Fruit fly (Drosophila melanogaster): Measurements from ENCODE around the gene Octbeta1R.

Octbeta1R gene

dm6 chr3R:22542773-22543411 lies 45.9 kb downstream of the Octbeta1R start:
- TF ChIP-seq noc (tag; optimal IDR thresholded peaks at IDR 0.05): peak; percentile 48

- peak; percentile 55 for TF ChIP-seq noc (tag; optimal IDR thresholded peaks at IDR 0.05)
These were observed 49.0 kb downstream of the Octbeta1R start for dm6 chr3R:22546017-22546416.

dm6 chr3R:22547585-22548022 lies 50.6 kb downstream of the Octbeta1R start, which contains the start of gene AdipoR:
AdipoR (minus strand) TSS chr3R:22547846.
- TF ChIP-seq noc (tag; optimal IDR thresholded peaks at IDR 0.05): peak; percentile 4

- no peak for TF ChIP-seq noc (tag; optimal IDR thresholded peaks at IDR 0.05)
These were observed 53.3 kb downstream of the Octbeta1R start, which contains the start of gene bond for dm6 chr3R:22550306-22550812. bond (plus strand) TSS chr3R:22550680.

- no peak for TF ChIP-seq noc (tag; optimal IDR thresholded peaks at IDR 0.05)
These were observed 55.7 kb downstream of the Octbeta1R start for dm6 chr3R:22552686-22553085.

- TF ChIP-seq noc (tag; optimal IDR thresholded peaks at IDR 0.05): no peak
These were observed 60.2 kb downstream of the Octbeta1R start for dm6 chr3R:22557100-22557741.

dm6 chr3R:22558398-22558797 lies 61.4 kb downstream of the Octbeta1R start:
- no peak for TF ChIP-seq noc (tag; optimal IDR thresholded peaks at IDR 0.05)

dm6 chr3R:22560224-22560623 lies 63.2 kb downstream of the Octbeta1R start:
- TF ChIP-seq noc (tag; optimal IDR thresholded peaks at IDR 0.05): no peak

dm6 chr3R:22562502-22562901 lies 65.5 kb downstream of the Octbeta1R start, which contains the start of gene sit:
sit (minus strand) TSS chr3R:22562572.
- no peak for TF ChIP-seq noc (tag; optimal IDR thresholded peaks at IDR 0.05)

dm6 chr3R:22564076-22564475 lies 67.1 kb downstream of the Octbeta1R start:
- TF ChIP-seq noc (tag; optimal IDR thresholded peaks at IDR 0.05): no peak

- no peak for TF ChIP-seq noc (tag; optimal IDR thresholded peaks at IDR 0.05)
These were observed 67.7 kb downstream of the Octbeta1R start for dm6 chr3R:22564707-22565106.

- TF ChIP-seq noc (tag; optimal IDR thresholded peaks at IDR 0.05): no peak
These were observed 68.7 kb downstream of the Octbeta1R start for dm6 chr3R:22565732-22566131.

dm6 chr3R:22568508-22568907 lies 71.5 kb downstream of the Octbeta1R start:
- no peak for TF ChIP-seq noc (tag; optimal IDR thresholded peaks at IDR 0.05)
